Worm (Caenorhabditis elegans): Measurements from ENCODE around the gene Y4C6A.4.
"Not testable (repeated sequence)": the region's sequence is repeated elsewhere in the genome, so short reads cannot be mapped to it uniquely, and the experiment has no call there.

Gene Y4C6A.4

DNA sequence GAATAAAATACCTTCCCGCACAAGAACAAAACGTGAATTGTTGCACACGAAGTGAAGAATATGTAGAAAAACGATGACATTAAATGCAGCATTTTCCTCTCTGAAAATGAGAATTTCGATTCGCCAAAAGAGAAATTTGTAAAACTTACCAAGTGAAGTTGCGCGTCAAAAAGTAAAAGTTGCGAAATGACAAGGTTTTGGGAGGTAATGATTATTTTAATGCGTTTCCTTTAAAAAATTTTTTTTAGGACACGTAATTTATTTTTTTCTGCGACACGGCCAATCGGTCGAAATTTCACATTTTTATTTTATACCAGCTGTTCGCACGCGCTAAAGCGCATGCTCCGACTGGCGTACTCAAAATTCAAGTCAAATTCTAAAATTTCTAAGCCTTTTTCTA, 3.2 kb downstream of the Y4C6A.4 start, which contains the start of gene Y4C6A.3:
Gene Y4C6A.3 (minus strand): TSS at position 101 of the 400 bp plus-strand sequence.
- not testable (repeated sequence) for TF ChIP-seq ceh-45 (GFP tag; IDR thresholded peaks at IDR 0.05); hlh-13 (GFP tag; optimal IDR thresholded peaks at IDR 0.05); ceh-18 (tag; optimal IDR thresholded peaks at IDR 0.05)

DNA sequence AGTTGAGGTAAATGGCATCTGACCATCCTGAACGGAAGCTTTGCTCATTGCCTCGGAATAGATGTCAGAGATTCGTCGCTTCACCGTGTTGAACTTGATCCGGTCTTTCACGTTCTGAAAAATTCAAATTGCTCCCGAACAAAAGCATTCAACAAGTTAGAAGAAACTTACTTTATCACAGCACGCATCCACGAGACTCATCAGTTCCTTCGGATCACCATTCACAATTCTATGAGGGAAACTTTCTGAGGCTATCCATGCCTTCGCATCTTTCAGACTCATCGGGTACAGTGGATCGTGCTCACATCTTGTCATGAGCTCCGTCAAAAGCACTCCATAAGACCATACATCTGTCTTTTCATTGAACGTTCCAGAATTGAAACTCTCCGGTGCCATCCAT, 10.1 kb downstream of the Y4C6A.4 start:
- TF ChIP-seq ceh-24 (tag; optimal IDR thresholded peaks at IDR 0.05) (no peak), ceh-34 (tag; optimal IDR thresholded peaks at IDR 0.05) (no peak), hlh-6 (tag; optimal IDR thresholded peaks at IDR 0.05) (no peak), ceh-30 (tag; optimal IDR thresholded peaks at IDR 0.05) (no peak), ref-2 (tag; optimal IDR thresholded peaks at IDR 0.05) (no peak), ama-1 (optimal IDR thresholded peaks at IDR 0.05) (no peak), F13H6.1 (tag; optimal IDR thresholded peaks at IDR 0.05) (no peak), tbx-7 (tag; optimal IDR thresholded peaks at IDR 0.05) (no peak), unc-55 (GFP tag; optimal IDR thresholded peaks at IDR 0.05) (no peak), hlh-15 (tag; optimal IDR thresholded peaks at IDR 0.05) (no peak), dmd-4 (tag; optimal IDR thresholded peaks at IDR 0.05; ENCODE audit: borderline replicate concordance) (no peak), lin-11 (tag; optimal IDR thresholded peaks at IDR 0.05) (no peak), sdc-2 (tag; optimal IDR thresholded peaks at IDR 0.05) (no peak), eyg-1 (tag; optimal IDR thresholded peaks at IDR 0.05) (no peak), dve-1 (tag; optimal IDR thresholded peaks at IDR 0.05) (no peak), pha-4 (tag; optimal IDR thresholded peaks at IDR 0.05) (no peak), ets-4 (tag; optimal IDR thresholded peaks at IDR 0.05) (no peak), ceh-19 (GFP tag; optimal IDR thresholded peaks at IDR 0.05) (no peak)

DNA sequence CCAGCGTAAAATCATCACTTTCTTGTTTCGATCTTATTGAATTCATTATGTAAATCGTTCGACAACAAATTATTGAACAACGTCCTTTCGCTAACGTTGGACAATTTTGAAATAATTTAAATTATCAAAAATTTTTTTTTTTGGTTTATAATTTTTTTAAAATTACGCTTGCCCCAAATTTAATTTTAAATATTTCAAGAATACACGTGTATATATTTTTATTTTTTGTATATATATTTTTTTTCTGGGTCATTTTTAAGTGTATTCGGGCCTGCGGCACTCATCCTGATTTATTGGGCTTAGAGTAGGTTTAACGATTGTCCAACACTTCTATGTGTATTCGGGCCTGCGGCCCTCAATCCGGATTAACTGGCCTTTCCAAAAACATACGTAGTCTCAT, 11.6 kb downstream of the Y4C6A.4 start, which contains the start of gene Y52D5A.2:
Gene Y52D5A.2 (minus strand): TSS at position 101 of the 400 bp plus-strand sequence.
- not testable (repeated sequence) for TF ChIP-seq ceh-2, ets-4, unc-86 (tag; optimal IDR thresholded peaks at IDR 0.05)

DNA sequence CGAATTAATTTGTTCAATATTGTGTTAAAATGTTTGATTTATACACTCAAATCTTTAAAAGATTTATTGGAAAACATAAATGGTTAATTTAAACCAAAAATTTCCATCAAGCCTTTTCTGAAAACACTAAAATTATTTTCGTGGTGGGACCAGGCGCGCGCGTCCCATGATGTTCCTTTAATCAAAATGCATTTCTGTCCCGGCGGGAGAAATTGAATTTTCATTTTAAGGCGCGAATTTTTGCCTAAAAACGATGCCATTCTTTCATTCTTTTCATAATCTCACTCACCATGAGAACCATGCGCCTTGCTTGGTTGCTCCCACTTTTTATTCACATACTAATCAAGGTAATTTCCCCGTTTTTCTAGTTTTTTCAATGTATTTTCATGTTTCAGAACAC, 17.0 kb downstream of the Y4C6A.4 start, which contains the start of gene rme-2:
Gene rme-2 (plus strand): TSS at position 288 of the 400 bp plus-strand sequence.
- TF ChIP-seq pqm-1 (tag; optimal IDR thresholded peaks at IDR 0.05): no peak
- TF ChIP-seq C08G9.2 (tag; optimal IDR thresholded peaks at IDR 0.05): no peak

DNA sequence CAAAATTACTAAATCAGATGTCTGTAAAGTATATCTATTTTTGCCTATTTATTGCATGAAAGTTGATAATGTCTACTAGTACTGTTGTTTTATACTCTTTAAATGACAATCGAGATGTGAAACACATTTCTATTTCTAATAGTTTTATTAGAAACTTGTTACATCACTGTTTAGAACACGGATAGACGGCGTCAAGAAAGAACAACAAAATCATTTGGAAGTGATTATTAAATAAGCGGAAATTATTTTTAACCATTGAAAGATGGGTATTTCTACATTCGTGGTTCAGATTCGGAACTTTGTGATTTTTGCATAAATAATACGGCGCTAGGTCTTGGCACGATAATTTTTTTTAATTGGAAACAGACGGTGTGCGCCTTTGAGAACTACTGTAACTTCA, 20.3 kb downstream of the Y4C6A.4 start:
- TF ChIP-seq nhr-232 (tag; optimal IDR thresholded peaks at IDR 0.05): no peak
- TF ChIP-seq unc-3 (GFP tag; conservative IDR thresholded peaks at IDR 0.05): no peak
- no peak for TF ChIP-seq unc-3 (tag; optimal IDR thresholded peaks at IDR 0.05)
- no peak for TF ChIP-seq K09A11.1 (tag; optimal IDR thresholded peaks at IDR 0.05; ENCODE audit: insufficient read depth)
- no peak for TF ChIP-seq ceh-24 (tag; optimal IDR thresholded peaks at IDR 0.05)
- no peak for TF ChIP-seq sox-2 (GFP tag; IDR thresholded peaks at IDR 0.05)
- TF ChIP-seq elt-2 (tag; optimal IDR thresholded peaks at IDR 0.05): no peak
- no peak for TF ChIP-seq hlh-6 (tag; optimal IDR thresholded peaks at IDR 0.05)
- no peak for TF ChIP-seq npax-4 (tag; optimal IDR thresholded peaks at IDR 0.05)
- no peak for TF ChIP-seq ceh-14 (tag; optimal IDR thresholded peaks at IDR 0.05)
- no peak for TF ChIP-seq unc-55 (GFP tag; optimal IDR thresholded peaks at IDR 0.05)
- TF ChIP-seq elt-4 (tag; optimal IDR thresholded peaks at IDR 0.05): no peak
- TF ChIP-seq rnt-1 (tag; optimal IDR thresholded peaks at IDR 0.05): no peak
- TF ChIP-seq tbx-7 (tag; optimal IDR thresholded peaks at IDR 0.05): no peak
- no peak for TF ChIP-seq hlh-8 (tag; optimal IDR thresholded peaks at IDR 0.05)
- TF ChIP-seq madf-2 (tag; optimal IDR thresholded peaks at IDR 0.05): no peak
- no peak for TF ChIP-seq sox-4 (tag; optimal IDR thresholded peaks at IDR 0.05)
- no peak for TF ChIP-seq pha-2 (tag; optimal IDR thresholded peaks at IDR 0.05)

Data from whole organism, late embryonic.